Fruit fly (Drosophila melanogaster) whole organism, embryonic: Measurements from ENCODE around the gene CG17377.

Experiments
- ATbp ChIP-seq: fragments of 200-800 bp; sonication (Bioruptor generic); optimal IDR thresholded peaks from 2 replicates; lab custom pipeline; 2017; ENCODE audit warnings: missing biosample characterization, mild to moderate bottlenecking, missing genetic modification characterization, missing genetic modification reagents
- CG10321 ChIP-seq: fragments of 200-800 bp; sonication (Bioruptor generic); IDR thresholded peaks from 2 replicates; pipeline ENCODE4 v1.3.6; 2022; ENCODE audit warnings: missing biosample characterization, missing genetic modification characterization
- CG10462 ChIP-seq: fragments of 200-800 bp; sonication (Bioruptor generic); optimal IDR thresholded peaks from 2 replicates; lab custom pipeline; 2016; ENCODE audit warnings: missing biosample characterization, missing genetic modification characterization
- CG10654 ChIP-seq: fragments of 200-800 bp; sonication (Bioruptor generic); optimal IDR thresholded peaks from 2 replicates; lab custom pipeline; 2016; ENCODE audit warnings: missing biosample characterization, missing genetic modification characterization
- CG11696 ChIP-seq: fragments of 200-800 bp; sonication (Bioruptor generic); IDR thresholded peaks from 2 replicates; pipeline ENCODE4 v1.3.6; 2022; ENCODE audit warnings: missing biosample characterization, missing genetic modification characterization
- CG12071 ChIP-seq: fragments of 200-800 bp; sonication (Bioruptor generic); optimal IDR thresholded peaks from 3 replicates; lab custom pipeline; 2018; ENCODE audit warnings: missing biosample characterization, mild to moderate bottlenecking, missing genetic modification characterization
- CG12219 ChIP-seq: fragments of 200-800 bp; sonication (Bioruptor generic); optimal IDR thresholded peaks from 3 replicates; lab custom pipeline; 2018; ENCODE audit warnings: missing biosample characterization, mild to moderate bottlenecking, missing genetic modification characterization
- CG12659 ChIP-seq: fragments of 200-800 bp; sonication (Bioruptor generic); optimal IDR thresholded peaks from 3 replicates; lab custom pipeline; 2017; ENCODE audit warnings: mild to moderate bottlenecking, missing biosample characterization, missing genetic modification reagents, missing genetic modification characterization
- CG13123 ChIP-seq: fragments of 200-800 bp; sonication (Bioruptor generic); optimal IDR thresholded peaks from 2 replicates; lab custom pipeline; 2016; ENCODE audit warnings: missing biosample characterization, missing genetic modification characterization
- CG13287 ChIP-seq: fragments of 200-800 bp; sonication (Bioruptor generic); IDR thresholded peaks from 2 replicates; pipeline ENCODE4 v1.3.6; 2022; ENCODE audit warnings: missing biosample characterization, missing genetic modification characterization; ENCODE audit not compliant: partially characterized antibody
- CG13624 ChIP-seq: fragments of 200-800 bp; sonication (Bioruptor generic); optimal IDR thresholded peaks from 2 replicates; lab custom pipeline; 2016; ENCODE audit warnings: missing biosample characterization, missing genetic modification characterization
- CG14441 ChIP-seq: fragments of 200-800 bp; sonication (Bioruptor generic); IDR thresholded peaks from 2 replicates; pipeline ENCODE4 v1.3.6; 2022; ENCODE audit warnings: missing biosample characterization, missing genetic modification characterization
- CG15514 ChIP-seq: fragments of 200-800 bp; sonication (Bioruptor generic); optimal IDR thresholded peaks from 3 replicates; lab custom pipeline; 2017; ENCODE audit warnings: missing biosample characterization, missing genetic modification characterization, mild to moderate bottlenecking, moderate library complexity, missing genetic modification reagents
- CG16863 ChIP-seq: fragments of 200-800 bp; sonication (Bioruptor generic); optimal IDR thresholded peaks from 3 replicates; lab custom pipeline; 2016; ENCODE audit warnings: missing biosample characterization, missing genetic modification characterization
- CG17568 ChIP-seq: fragments of 200-800 bp; sonication (Bioruptor generic); optimal IDR thresholded peaks from 2 replicates; lab custom pipeline; 2018; ENCODE audit warnings: missing biosample characterization, mild to moderate bottlenecking, missing genetic modification characterization, moderate library complexity
- CG31224 ChIP-seq: fragments of 200-800 bp; sonication (Bioruptor generic); IDR thresholded peaks from 2 replicates; pipeline ENCODE4 v1.3.6; 2022; ENCODE audit warnings: missing biosample characterization, missing genetic modification characterization
- CG31388 ChIP-seq: fragments of 200-800 bp; sonication (Bioruptor generic); optimal IDR thresholded peaks from 2 replicates; lab custom pipeline; 2016; ENCODE audit warnings: missing biosample characterization, missing genetic modification characterization
- CG3281 ChIP-seq: fragments of 200-800 bp; sonication (Bioruptor generic); optimal IDR thresholded peaks from 3 replicates; lab custom pipeline; 2017; ENCODE audit warnings: missing biosample characterization, mild to moderate bottlenecking, missing genetic modification characterization
- CG34422 ChIP-seq: fragments of 200-800 bp; sonication (Bioruptor generic); IDR thresholded peaks from 3 replicates; pipeline ENCODE4 v1.3.6; 2022; ENCODE audit warnings: missing biosample characterization, missing genetic modification characterization
- CG3726 ChIP-seq: fragments of 200-800 bp; sonication (Bioruptor generic); IDR thresholded peaks from 3 replicates; pipeline ENCODE4, ENCODE4 v1.3.6; 2022; ENCODE audit warnings: missing biosample characterization, missing genetic modification characterization
- CG43689 ChIP-seq: fragments of 200-800 bp; sonication (Bioruptor generic); IDR thresholded peaks from 2 replicates; pipeline ENCODE4 v1.3.6; 2022; ENCODE audit warnings: missing biosample characterization, missing genetic modification characterization
- CG4707 ChIP-seq: fragments of 200-800 bp; sonication (Bioruptor generic); optimal IDR thresholded peaks from 2 replicates; lab custom pipeline; 2018; ENCODE audit warnings: missing biosample characterization, mild to moderate bottlenecking, missing genetic modification characterization, moderate library complexity
- CG6654 ChIP-seq: fragments of 200-800 bp; sonication (Bioruptor generic); optimal IDR thresholded peaks from 2 replicates; lab custom pipeline; 2017; ENCODE audit warnings: missing biosample characterization, mild to moderate bottlenecking, missing genetic modification characterization
- CG6689 ChIP-seq: fragments of 200-800 bp; sonication (Bioruptor generic); IDR thresholded peaks from 2 replicates; pipeline ENCODE4 v1.3.6; 2022; ENCODE audit warnings: missing biosample characterization, missing genetic modification characterization
- CG7372 ChIP-seq: fragments of 200-800 bp; sonication (Bioruptor generic); IDR thresholded peaks from 2 replicates; pipeline ENCODE4 v1.3.6; 2022; ENCODE audit warnings: missing biosample characterization, missing genetic modification characterization
- Chrac-16 ChIP-seq: fragments of 200-800 bp; sonication (Bioruptor generic); optimal IDR thresholded peaks from 3 replicates; lab custom pipeline; 2016; ENCODE audit warnings: missing biosample characterization, missing genetic modification characterization
- D19A ChIP-seq: fragments of 200-800 bp; optimal IDR thresholded peaks from 3 replicates; lab custom pipeline; 2019; ENCODE audit warnings: missing biosample characterization, mild to moderate bottlenecking, missing genetic modification characterization, moderate library complexity
- Dll ChIP-seq: fragments of 200-800 bp; sonication (Bioruptor generic); IDR thresholded peaks from 4 replicates; pipeline ENCODE4 v1.3.6; 2022; ENCODE audit warnings: missing biosample characterization, missing genetic modification characterization; ENCODE audit not compliant: partially characterized antibody
- Ets65A ChIP-seq: fragments of 200-800 bp; sonication (Bioruptor generic); peaks from one replicate; lab custom pipeline; 2016; ENCODE audit warnings: missing biosample characterization, missing genetic modification characterization
- H15 ChIP-seq: fragments of 200-800 bp; sonication (Bioruptor generic); IDR thresholded peaks from 3 replicates; pipeline ENCODE4 v1.3.6; 2022; ENCODE audit warnings: missing biosample characterization, missing genetic modification characterization
- HLH4C ChIP-seq: fragments of 200-800 bp; sonication (Bioruptor generic); IDR thresholded peaks from 3 replicates; pipeline ENCODE4 v1.3.6; 2022; ENCODE audit warnings: missing biosample characterization, missing genetic modification characterization; ENCODE audit not compliant: partially characterized antibody
- Hand ChIP-seq: fragments of 200-800 bp; sonication (Bioruptor generic); optimal IDR thresholded peaks from 2 replicates; lab custom pipeline; 2017; ENCODE audit warnings: mild to moderate bottlenecking, missing biosample characterization, missing genetic modification reagents, missing genetic modification characterization
- Hey ChIP-seq: fragments of 200-800 bp; sonication (Bioruptor generic); optimal IDR thresholded peaks from 3 replicates; lab custom pipeline; 2018; ENCODE audit warnings: missing biosample characterization, mild to moderate bottlenecking, missing genetic modification characterization
- Hr3 ChIP-seq: fragments of 200-800 bp; sonication (Bioruptor generic); optimal IDR thresholded peaks from 3 replicates; lab custom pipeline; 2016; ENCODE audit warnings: missing biosample characterization, missing genetic modification characterization
- Jarid2 ChIP-seq: fragments of 200-800 bp; sonication (Bioruptor generic); optimal IDR thresholded peaks from 3 replicates; lab custom pipeline; 2017; ENCODE audit warnings: mild to moderate bottlenecking, missing biosample characterization, missing genetic modification reagents, missing genetic modification characterization
- Max ChIP-seq: fragments of 200-800 bp; sonication (Bioruptor generic); optimal IDR thresholded peaks from 2 replicates; lab custom pipeline; 2016; ENCODE audit warnings: missing biosample characterization, mild to moderate bottlenecking, missing genetic modification characterization
- NC2β ChIP-seq: fragments of 200-800 bp; sonication (Bioruptor generic); optimal IDR thresholded peaks from 2 replicates; lab custom pipeline; 2016; ENCODE audit warnings: missing biosample characterization, missing genetic modification characterization
- Opbp ChIP-seq: fragments of 200-800 bp; sonication (Bioruptor generic); IDR thresholded peaks from 3 replicates; pipeline ENCODE4 v1.3.6; 2022; ENCODE audit warnings: missing biosample characterization, missing genetic modification characterization; ENCODE audit not compliant: partially characterized antibody
- TFAM ChIP-seq: fragments of 200-800 bp; sonication (Bioruptor generic); optimal IDR thresholded peaks from 2 replicates; lab custom pipeline; 2017; ENCODE audit warnings: missing biosample characterization, missing genetic modification characterization, inconsistent platforms
- Xrp1 ChIP-seq: fragments of 200-800 bp; sonication (Bioruptor generic); IDR thresholded peaks from 2 replicates; pipeline ENCODE4 v1.3.6; 2022; ENCODE audit warnings: missing biosample characterization, missing genetic modification characterization
- YL-1 ChIP-seq: fragments of 200-800 bp; sonication (Bioruptor generic); optimal IDR thresholded peaks from 3 replicates; lab custom pipeline; 2017; ENCODE audit warnings: missing biosample characterization, mild to moderate bottlenecking, missing genetic modification characterization
- bsh ChIP-seq, 2 experiments: fragments of 200-800 bp; sonication (Bioruptor generic); optimal IDR thresholded peaks; 2 replicates each; lab custom pipeline; 2017 to 2018; ENCODE audit warnings: mild to moderate bottlenecking in 2 of 2, missing biosample characterization in 2 of 2, missing genetic modification characterization in 2 of 2, moderate library complexity in 1 of 2
- en ChIP-seq: fragments of 200-800 bp; sonication (Bioruptor generic); optimal IDR thresholded peaks from 2 replicates; lab custom pipeline; 2016; ENCODE audit warnings: missing biosample characterization, missing genetic modification characterization
- fd102C ChIP-seq: fragments of 200-800 bp; sonication (Bioruptor generic); optimal IDR thresholded peaks from 2 replicates; lab custom pipeline; 2018; ENCODE audit warnings: missing biosample characterization, mild to moderate bottlenecking, missing genetic modification characterization, moderate library complexity
- ftz-f1 ChIP-seq: fragments of 200-800 bp; sonication (Bioruptor generic); optimal IDR thresholded peaks from 2 replicates; lab custom pipeline; 2016; ENCODE audit warnings: missing biosample characterization, missing genetic modification characterization
- grn ChIP-seq: fragments of 200-800 bp; sonication (Bioruptor generic); optimal IDR thresholded peaks from 3 replicates; lab custom pipeline; 2017; ENCODE audit warnings: missing biosample characterization, missing genetic modification characterization
- ham ChIP-seq: fragments of 200-800 bp; sonication (Bioruptor generic); IDR thresholded peaks from 2 replicates; pipeline ENCODE4 v1.3.6; 2022; ENCODE audit warnings: missing biosample characterization, missing genetic modification characterization
- jing ChIP-seq: fragments of 200-800 bp; sonication (Bioruptor generic); optimal IDR thresholded peaks from 2 replicates; lab custom pipeline; 2018; ENCODE audit warnings: missing biosample characterization, mild to moderate bottlenecking, missing genetic modification characterization
- odd ChIP-seq: fragments of 200-800 bp; sonication (Bioruptor generic); optimal IDR thresholded peaks from 2 replicates; lab custom pipeline; 2017; ENCODE audit warnings: missing biosample characterization, mild to moderate bottlenecking, missing genetic modification characterization
- prd ChIP-seq, 3 experiments: fragments of >200 bp in 2 of 3; fragments of 200-800 bp in 1 of 3; sonication (Bioruptor generic) in 1 of 3; optimal IDR thresholded peaks in 2 of 3; IDR thresholded peaks in 1 of 3; 2 replicates in 2 of 3; 3 replicates in 1 of 3; pipeline versions ENCODE4 v1.3.6 to Lab custom; 2017 to 2022; ENCODE audit warnings: missing biosample characterization in 1 of 3, missing genetic modification characterization in 1 of 3
- sqz ChIP-seq: fragments of 200-800 bp; sonication (Bioruptor generic); optimal IDR thresholded peaks from 3 replicates; lab custom pipeline; 2018; ENCODE audit warnings: missing biosample characterization, mild to moderate bottlenecking, missing genetic modification characterization

The CG17377 gene

dm6 chr2L:6817493-6817892 lies 14.9 kb upstream of the CG17377 start (continued):
- TF ChIP-seq CG15514 (no peak), CG31224 (GFP tag; lab: Robert Waterston, UW) (no peak), CG17568 (GFP tag; lab: Kevin White, UChicago) (no peak), CG13287 (peak; percentile 7; the same call in 1 of the 2 replicates), ATbp (GFP tag; lab: Kevin White, UChicago) (no peak), CG12071 (peak; percentile 63), CG43689 (no peak), sqz (GFP tag; lab: Kevin White, UChicago) (no peak), D19A (tag; lab: Kevin White, UChicago) (no peak), Xrp1 (GFP tag; lab: Robert Waterston, UW) (no peak), CG3726 (0 out of 3 replicates have a peak, but pooled peaks have one; percentile 7), CG13123 (GFP tag; lab: Kevin White, UChicago) (no peak), CG3281 (GFP tag; lab: Kevin White, UChicago) (no peak), Chrac-16 (GFP tag; lab: Kevin White, UChicago) (no peak), jing (GFP tag; lab: Kevin White, UChicago) (no peak), CG6689 (GFP tag; lab: Robert Waterston, UW) (no peak), CG13624 (GFP tag; lab: Kevin White, UChicago) (no peak), CG10321 (GFP tag; lab: Robert Waterston, UW) (peak; percentile 93), CG10654 (GFP tag; lab: Kevin White, UChicago) (no peak), CG34422 (GFP tag; lab: Robert Waterston, UW) (no peak), CG12659 (GFP tag; lab: Kevin White, UChicago) (no peak), Hand (GFP tag; lab: Kevin White, UChicago) (no peak), prd (optimal IDR thresholded peaks at IDR 0.05; lab: Kevin White, UChicago) (no peak), prd (GFP tag; IDR thresholded peaks at IDR 0.05; lab: Robert Waterston, UW) (no peak), CG11696 (GFP tag; lab: Robert Waterston, UW) (no peak), CG10462 (GFP tag; lab: Kevin White, UChicago) (no peak), CG14441 (GFP tag; lab: Robert Waterston, UW) (no peak), CG7372 (GFP tag; lab: Robert Waterston, UW) (no peak), TFAM (no peak), CG31388 (GFP tag; lab: Kevin White, UChicago) (no peak), odd (GFP tag; lab: Kevin White, UChicago) (no peak), Max (GFP tag; lab: Kevin White, UChicago) (no peak), HLH4C (no peak), YL-1 (GFP tag; lab: Kevin White, UChicago) (no peak), H15 (no peak), Hr3 (GFP tag; lab: Kevin White, UChicago) (no peak), grn (GFP tag; lab: Kevin White, UChicago) (peak; percentile 87), ham (GFP tag; lab: Robert Waterston, UW) (no peak), Opbp (GFP tag; lab: Robert Waterston, UW) (no peak), Ets65A (GFP tag; lab: Kevin White, UChicago) (no peak), CG6654 (GFP tag; lab: Kevin White, UChicago) (no peak), CG16863 (no peak), fd102C (no peak), Dll (GFP tag; lab: Robert Waterston, UW) (no peak), bsh (GFP tag; optimal IDR thresholded peaks at IDR 0.05; lab: Kevin White, UChicago) (no peak), ftz-f1 (GFP tag; lab: Kevin White, UChicago) (peak; percentile 47), Jarid2 (GFP tag; lab: Kevin White, UChicago) (peak; percentile 22), NC2β (GFP tag; lab: Kevin White, UChicago) (no peak), en (no peak), CG4707 (GFP tag; lab: Kevin White, UChicago) (no peak), Hey (peak; percentile 13), CG12219 (GFP tag; lab: Kevin White, UChicago) (no peak)
